Worm (Caenorhabditis elegans) whole organism, mixed stage, embryonic: ENCODE measurements around the gene srz-31.
A peak's percentile ranks its signal among the peaks of the same experiment; 100 is the strongest.

Experiments
- M03D4.4 ChIP-seq: sonication (generic microtip); optimal IDR thresholded peaks from 2 replicates; lab custom pipeline; 2017; ENCODE audit warnings: mild to moderate bottlenecking, missing genetic modification characterization, missing compliant biosample characterization
- bed-3 ChIP-seq: fragments of 200-800 bp; sonication (Bioruptor generic); optimal IDR thresholded peaks from 3 replicates; lab custom pipeline; 2018; ENCODE audit warnings: mild to moderate bottlenecking, missing genetic modification characterization, moderate library complexity, missing compliant biosample characterization
- blmp-1 ChIP-seq: fragments of 150-350 bp; optimal IDR thresholded peaks from 2 replicates; lab custom pipeline; 2014; ENCODE audit warnings: missing biosample characterization, missing genetic modification characterization
- ceh-39 ChIP-seq: fragments of 150-350 bp; optimal IDR thresholded peaks from 2 replicates; lab custom pipeline; 2014; ENCODE audit warnings: missing biosample characterization, missing genetic modification characterization
- ceh-43 ChIP-seq: fragments of 200-800 bp; sonication (Bioruptor generic); optimal IDR thresholded peaks from 2 replicates; lab custom pipeline; 2018; ENCODE audit warnings: mild to moderate bottlenecking, missing genetic modification characterization, moderate library complexity, missing compliant biosample characterization
- ceh-83 ChIP-seq: fragments of 200-800 bp; sonication (Bioruptor generic); optimal IDR thresholded peaks from 2 replicates; lab custom pipeline; 2018; ENCODE audit warnings: mild to moderate bottlenecking, missing genetic modification characterization, missing compliant biosample characterization
- ces-1 ChIP-seq: fragments of 150-350 bp; optimal IDR thresholded peaks from 2 replicates; lab custom pipeline; 2014; ENCODE audit warnings: missing biosample characterization, missing genetic modification reagents, missing genetic modification characterization
- cnd-1 ChIP-seq: fragments of 200-800 bp; sonication (Bioruptor generic); optimal IDR thresholded peaks from 2 replicates; lab custom pipeline; 2018; ENCODE audit warnings: mild to moderate bottlenecking, missing genetic modification characterization, missing compliant biosample characterization
- drap-1 ChIP-seq: fragments of 200-800 bp; sonication (Bioruptor generic); optimal IDR thresholded peaks from 3 replicates; lab custom pipeline; 2018; ENCODE audit warnings: mild to moderate bottlenecking, missing genetic modification characterization, missing compliant biosample characterization
- elt-1 ChIP-seq: sonication (generic microtip); optimal IDR thresholded peaks from 2 replicates; lab custom pipeline; 2017; ENCODE audit warnings: missing genetic modification characterization, mild to moderate bottlenecking, missing compliant biosample characterization, antibody characterized with exemption, moderate library complexity, borderline replicate concordance; ENCODE audit not compliant: insufficient read depth
- flh-1 ChIP-seq: fragments of 200-800 bp; sonication (Bioruptor generic); optimal IDR thresholded peaks from 2 replicates; lab custom pipeline; 2018; ENCODE audit warnings: mild to moderate bottlenecking, missing genetic modification characterization, moderate library complexity, missing compliant biosample characterization
- ham-2 ChIP-seq: fragments of 200-800 bp; sonication (Bioruptor generic); optimal IDR thresholded peaks from 2 replicates; lab custom pipeline; 2018; ENCODE audit warnings: mild to moderate bottlenecking, missing genetic modification characterization, missing compliant biosample characterization
- hlh-1 ChIP-seq: fragments of 150-350 bp; optimal IDR thresholded peaks from 2 replicates; lab custom pipeline; 2014; ENCODE audit warnings: missing biosample characterization, missing genetic modification reagents, missing genetic modification characterization
- lin-13 ChIP-seq: fragments of 150-350 bp; optimal IDR thresholded peaks from 2 replicates; lab custom pipeline; 2014; ENCODE audit warnings: missing biosample characterization, missing genetic modification characterization
- lin-32 ChIP-seq: fragments of 200-800 bp; sonication (Bioruptor generic); optimal IDR thresholded peaks from 2 replicates; lab custom pipeline; 2018; ENCODE audit warnings: mild to moderate bottlenecking, missing genetic modification characterization, missing compliant biosample characterization
- lsy-2 ChIP-seq: fragments of 150-350 bp; optimal IDR thresholded peaks from 2 replicates; lab custom pipeline; 2014; ENCODE audit warnings: missing biosample characterization, missing genetic modification characterization
- mab-5 ChIP-seq: fragments of 150-350 bp; optimal IDR thresholded peaks from 2 replicates; lab custom pipeline; 2014; ENCODE audit warnings: missing biosample characterization, missing genetic modification characterization
- mep-1 ChIP-seq: fragments of 150-350 bp; optimal IDR thresholded peaks from 2 replicates; lab custom pipeline; 2017; ENCODE audit warnings: missing biosample characterization, missing genetic modification reagents, missing genetic modification characterization, inconsistent platforms
- nhr-12 ChIP-seq: fragments of 150-350 bp; optimal IDR thresholded peaks from 2 replicates; lab custom pipeline; 2014; ENCODE audit warnings: missing biosample characterization, missing genetic modification characterization
- nhr-2 ChIP-seq: fragments of 150-350 bp; optimal IDR thresholded peaks from 2 replicates; lab custom pipeline; 2014; ENCODE audit warnings: missing biosample characterization, missing genetic modification characterization
- nhr-237 ChIP-seq: fragments of 150-350 bp; optimal IDR thresholded peaks from 2 replicates; lab custom pipeline; 2014; ENCODE audit warnings: missing biosample characterization, missing genetic modification characterization
- nhr-28 ChIP-seq: fragments of 150-350 bp; optimal IDR thresholded peaks from 2 replicates; lab custom pipeline; 2014; ENCODE audit warnings: missing biosample characterization, missing genetic modification characterization
- nhr-76 ChIP-seq: sonication (generic microtip); optimal IDR thresholded peaks from 2 replicates; lab custom pipeline; 2017; ENCODE audit warnings: missing biosample characterization, missing genetic modification characterization
- pha-4 ChIP-seq: fragments of 150-350 bp; optimal IDR thresholded peaks from 2 replicates; lab custom pipeline; 2018; ENCODE audit warnings: missing biosample characterization, missing genetic modification reagents, missing genetic modification characterization
- sem-2 ChIP-seq: fragments of 200-800 bp; sonication (Bioruptor generic); optimal IDR thresholded peaks from 2 replicates; lab custom pipeline; 2018; ENCODE audit warnings: mild to moderate bottlenecking, missing genetic modification characterization, missing compliant biosample characterization
- snpc-4 ChIP-seq: fragments of 150-350 bp; optimal IDR thresholded peaks from 2 replicates; lab custom pipeline; 2014; ENCODE audit warnings: missing biosample characterization, missing genetic modification characterization
- sptf-1 ChIP-seq: sonication (generic microtip); optimal IDR thresholded peaks from 2 replicates; lab custom pipeline; 2017; ENCODE audit warnings: mild to moderate bottlenecking, missing genetic modification characterization, moderate library complexity, missing compliant biosample characterization
- tbx-8 ChIP-seq: fragments of 200-800 bp; sonication (Bioruptor generic); optimal IDR thresholded peaks from 2 replicates; lab custom pipeline; 2018; ENCODE audit warnings: mild to moderate bottlenecking, missing genetic modification characterization, moderate library complexity, missing compliant biosample characterization
- unc-120 ChIP-seq: sonication (generic microtip); optimal IDR thresholded peaks from 2 replicates; lab custom pipeline; 2017; ENCODE audit warnings: missing genetic modification characterization, missing compliant biosample characterization; ENCODE audit not compliant: poor library complexity, severe bottlenecking
- unc-62 ChIP-seq: fragments of 150-350 bp; optimal IDR thresholded peaks from 2 replicates; lab custom pipeline; 2014; ENCODE audit warnings: missing biosample characterization, missing genetic modification reagents, missing genetic modification characterization
- zip-8 ChIP-seq: fragments of 150-350 bp; optimal IDR thresholded peaks from 2 replicates; lab custom pipeline; 2014; ENCODE audit warnings: missing biosample characterization, missing genetic modification characterization
- ztf-11 ChIP-seq: fragments of 150-350 bp; optimal IDR thresholded peaks from 2 replicates; lab custom pipeline; 2014; ENCODE audit warnings: missing biosample characterization, missing genetic modification characterization

The srz-31 gene

ce11 chrIV:14137063-14137462, at the start of gene srz-31:
TSS of gene srz-31 (plus strand) at chrIV:14137363.
- TF ChIP-seq unc-120 (tag; lab: Kevin White, UChicago) (no peak), ceh-83 (no peak), hlh-1 (no peak), cnd-1 (tag; lab: Kevin White, UChicago) (no peak), sem-2 (GFP tag; lab: Kevin White, UChicago) (no peak), snpc-4 (tag; lab: Kevin White, UChicago) (no peak), elt-1 (tag; lab: Kevin White, UChicago) (no peak), ceh-43 (GFP tag; lab: Kevin White, UChicago) (no peak), lsy-2 (tag; lab: Kevin White, UChicago) (no peak), nhr-2 (tag; lab: Kevin White, UChicago) (no peak)

ce11 chrIV:14089749-14090148, 47.4 kb upstream of the srz-31 start:
- TF ChIP-seq nhr-2 (tag; lab: Kevin White, UChicago) (peak; percentile 62), elt-1 (tag; lab: Kevin White, UChicago) (peak; percentile 59), unc-62 (GFP tag; lab: Kevin White, UChicago) (peak; percentile 35), ham-2 (GFP tag; lab: Kevin White, UChicago) (no peak), sptf-1 (no peak), blmp-1 (tag; lab: Kevin White, UChicago) (peak; percentile 90)
- TF ChIP-seq, all 35 proteins: peak for 4

ce11 chrIV:14091242-14091641, 45.9 kb upstream of the srz-31 start, which contains the start of gene noah-2:
TSS of gene noah-2 (plus strand) at chrIV:14091254.
- TF ChIP-seq mab-5 (tag; lab: Kevin White, UChicago) (no peak), ces-1 (GFP tag; lab: Kevin White, UChicago) (no peak), M03D4.4 (tag; lab: Kevin White, UChicago) (no peak), ceh-39 (tag; lab: Kevin White, UChicago) (no peak), unc-62 (GFP tag; lab: Kevin White, UChicago) (no peak), ztf-11 (tag; lab: Kevin White, UChicago) (no peak), snpc-4 (tag; lab: Kevin White, UChicago) (no peak), blmp-1 (tag; lab: Kevin White, UChicago) (no peak), nhr-237 (tag; lab: Kevin White, UChicago) (no peak), nhr-12 (tag; lab: Kevin White, UChicago) (no peak)

- TF ChIP-seq lin-32 (no peak), mep-1 (no peak), nhr-12 (tag; lab: Kevin White, UChicago) (no peak), nhr-28 (no peak), tbx-8 (GFP tag; lab: Kevin White, UChicago) (no peak), drap-1 (no peak), lin-13 (tag; lab: Kevin White, UChicago) (no peak)
- TF ChIP-seq, all 35 proteins: peak for 0
Observed at ce11 chrIV:14098540-14099098, 38.5 kb upstream of the srz-31 start.

ce11 chrIV:14099256-14099655, 37.9 kb upstream of the srz-31 start, which contains the start of gene col-133:
TSS of gene col-133 (minus strand) at chrIV:14099356.
- TF ChIP-seq zip-8 (tag; lab: Kevin White, UChicago) (no peak), flh-1 (GFP tag; lab: Kevin White, UChicago) (no peak), cnd-1 (tag; lab: Kevin White, UChicago) (no peak), bed-3 (no peak), nhr-76 (tag; lab: Kevin White, UChicago) (no peak), ztf-11 (tag; lab: Kevin White, UChicago) (no peak), mep-1 (no peak), tbx-8 (GFP tag; lab: Kevin White, UChicago) (no peak), nhr-2 (tag; lab: Kevin White, UChicago) (no peak), ham-2 (GFP tag; lab: Kevin White, UChicago) (no peak), M03D4.4 (tag; lab: Kevin White, UChicago) (no peak), blmp-1 (tag; lab: Kevin White, UChicago) (no peak), pha-4 (no peak), ceh-39 (tag; lab: Kevin White, UChicago) (no peak), ceh-43 (GFP tag; lab: Kevin White, UChicago) (no peak), unc-120 (tag; lab: Kevin White, UChicago) (no peak)
